Worm (Caenorhabditis elegans) whole organism, young adult: ENCODE measurements around the gene bmk-1.

Experiments used
- B0019.2 ChIP-seq: fragments of 200-800 bp; sonication (Bioruptor generic); conservative IDR thresholded peaks from 2 replicates; pipeline ENCODE4 v1.3.6; 2022; ENCODE audit warnings: missing genetic modification reagents, missing genetic modification characterization, missing compliant biosample characterization
- C17E4.6 ChIP-seq: fragments of 200-800 bp; sonication (Bioruptor generic); IDR thresholded peaks from 2 replicates; pipeline ENCODE4 v1.3.6; 2022; ENCODE audit warnings: missing genetic modification reagents, missing genetic modification characterization, missing compliant biosample characterization
- F37B4.10 ChIP-seq: fragments of 200-800 bp; sonication (Bioruptor generic); IDR thresholded peaks from 2 replicates; pipeline ENCODE4 v1.3.6; 2022; ENCODE audit warnings: missing genetic modification characterization, missing compliant biosample characterization
- F49E8.2 ChIP-seq: sonication (generic microtip); optimal IDR thresholded peaks from 3 replicates; lab custom pipeline; 2017; ENCODE audit warnings: missing genetic modification characterization, mild to moderate bottlenecking, missing compliant biosample characterization, antibody characterized with exemption, moderate library complexity; ENCODE audit not compliant: insufficient read depth
- F55B11.4 ChIP-seq: sonication (generic microtip); optimal IDR thresholded peaks from 2 replicates; lab custom pipeline; 2016; ENCODE audit warnings: missing compliant biosample characterization, missing genetic modification characterization, borderline replicate concordance; ENCODE audit not compliant: insufficient read depth
- F57A8.1 ChIP-seq: fragments of 200-800 bp; sonication (Bioruptor generic); optimal IDR thresholded peaks from 2 replicates; lab custom pipeline; 2018; ENCODE audit warnings: mild to moderate bottlenecking, missing genetic modification characterization, moderate library complexity, missing compliant biosample characterization
- F57C9.4 ChIP-seq: sonication (generic microtip); optimal IDR thresholded peaks from 2 replicates; lab custom pipeline; 2017; ENCODE audit warnings: mild to moderate bottlenecking, missing genetic modification characterization, missing compliant biosample characterization
- K11D2.4 ChIP-seq: fragments of 200-800 bp; sonication (Bioruptor generic); IDR thresholded peaks from 2 replicates; pipeline ENCODE4 v1.3.6; 2022; ENCODE audit warnings: missing genetic modification reagents, missing genetic modification characterization, missing compliant biosample characterization
- T07F8.4 ChIP-seq: sonication (generic microtip); optimal IDR thresholded peaks from 2 replicates; lab custom pipeline; 2016; ENCODE audit warnings: mild to moderate bottlenecking, missing genetic modification characterization, moderate library complexity, missing compliant biosample characterization
- Y53F4B.3 ChIP-seq: fragments of 200-800 bp; sonication (Bioruptor generic); IDR thresholded peaks from 2 replicates; pipeline ENCODE4 v1.3.6; 2022; ENCODE audit warnings: missing genetic modification reagents, missing genetic modification characterization, missing compliant biosample characterization
- ama-1 ChIP-seq, 3 experiments: fragments of 150-350 bp in 1 of 3; sonication (generic microtip) in 2 of 3; optimal IDR thresholded peaks; 2 replicates each; lab custom pipeline; 2014 to 2018; ENCODE audit warnings: missing biosample characterization in 2 of 3, missing genetic modification characterization in 2 of 3, missing genetic modification reagents in 2 of 3
- bed-1 ChIP-seq: fragments of 200-800 bp; sonication (Bioruptor generic); IDR thresholded peaks from 2 replicates; pipeline ENCODE4 v1.3.6; 2022; ENCODE audit warnings: missing genetic modification reagents, missing genetic modification characterization, missing compliant biosample characterization
- bed-2 ChIP-seq: fragments of 200-800 bp; sonication (Bioruptor generic); IDR thresholded peaks from 2 replicates; pipeline ENCODE4 v1.3.6; 2022; ENCODE audit warnings: missing genetic modification reagents, missing genetic modification characterization, missing compliant biosample characterization
- ceh-58 ChIP-seq: fragments of 200-800 bp; sonication (Bioruptor generic); IDR thresholded peaks from 2 replicates; pipeline ENCODE4 v1.3.6; 2022; ENCODE audit warnings: missing genetic modification characterization, missing compliant biosample characterization
- ceh-91 ChIP-seq: fragments of 200-800 bp; sonication (Bioruptor generic); IDR thresholded peaks from 2 replicates; pipeline ENCODE4 v1.3.6; 2022; ENCODE audit warnings: missing genetic modification reagents, missing genetic modification characterization, missing compliant biosample characterization
- die-1 ChIP-seq: sonication (generic microtip); optimal IDR thresholded peaks from 2 replicates; lab custom pipeline; 2016; ENCODE audit warnings: missing genotype, mild to moderate bottlenecking, missing genetic modification characterization, missing compliant biosample characterization
- egrh-3 ChIP-seq: fragments of 200-800 bp; sonication (Bioruptor generic); IDR thresholded peaks from 2 replicates; pipeline ENCODE4 v1.3.6; 2022; ENCODE audit warnings: missing genetic modification reagents, missing genetic modification characterization, missing compliant biosample characterization
- hlh-12 ChIP-seq: sonication (generic microtip); optimal IDR thresholded peaks from 2 replicates; lab custom pipeline; 2016; ENCODE audit warnings: missing genetic modification characterization, missing compliant biosample characterization
- hlh-26 ChIP-seq: fragments of 200-800 bp; sonication (Bioruptor generic); conservative IDR thresholded peaks from 2 replicates; pipeline ENCODE4 v1.3.6; 2022; ENCODE audit warnings: missing genetic modification reagents, missing genetic modification characterization, missing compliant biosample characterization
- lag-1 ChIP-seq: fragments of 200-800 bp; sonication (Bioruptor generic); IDR thresholded peaks from 2 replicates; pipeline ENCODE4 v1.3.6; 2022; ENCODE audit warnings: missing genetic modification reagents, missing genetic modification characterization, missing compliant biosample characterization
- lin-54 ChIP-seq: fragments of 200-800 bp; sonication (Bioruptor generic); optimal IDR thresholded peaks from 2 replicates; lab custom pipeline; 2018; ENCODE audit warnings: mild to moderate bottlenecking, missing genetic modification characterization, missing compliant biosample characterization
- lir-1 ChIP-seq: fragments of 200-800 bp; sonication (Bioruptor generic); conservative IDR thresholded peaks from 2 replicates; pipeline ENCODE4 v1.3.6; 2022; ENCODE audit warnings: missing genetic modification reagents, missing genetic modification characterization, missing compliant biosample characterization
- nhr-80 ChIP-seq: sonication (generic microtip); optimal IDR thresholded peaks from 2 replicates; lab custom pipeline; 2016; ENCODE audit warnings: missing genetic modification characterization, missing compliant biosample characterization
- pbrm-1 ChIP-seq: fragments of 200-800 bp; sonication (Bioruptor generic); IDR thresholded peaks from 2 replicates; pipeline ENCODE4 v1.3.6; 2022; ENCODE audit warnings: missing genetic modification reagents, missing genetic modification characterization, missing compliant biosample characterization
- rcor-1 ChIP-seq: fragments of 200-800 bp; sonication (Bioruptor generic); IDR thresholded peaks from 2 replicates; pipeline ENCODE4 v1.3.6; 2022; ENCODE audit warnings: missing genetic modification reagents, missing genetic modification characterization, missing compliant biosample characterization
- rpc-1 ChIP-seq, 2 experiments: fragments of 150-350 bp in 1 of 2; sonication (generic microtip) in 1 of 2; optimal IDR thresholded peaks; 2 replicates each; lab custom pipeline; 2014 to 2018; ENCODE audit warnings: missing biosample characterization in 1 of 2, missing genetic modification characterization in 1 of 2, missing genetic modification reagents in 1 of 2, missing genotype in 1 of 2
- snpc-1.1 ChIP-seq: sonication (generic microtip); optimal IDR thresholded peaks from 2 replicates; lab custom pipeline; 2017; ENCODE audit warnings: missing genetic modification characterization, mild to moderate bottlenecking, missing compliant biosample characterization, antibody characterized with exemption, moderate library complexity, missing genotype, missing genetic modification reagents; ENCODE audit not compliant: insufficient read depth
- tbx-9 ChIP-seq: sonication (generic microtip); optimal IDR thresholded peaks from 2 replicates; lab custom pipeline; 2016; ENCODE audit warnings: borderline replicate concordance, missing genetic modification characterization, inconsistent platforms, missing compliant biosample characterization

The bmk-1 gene

ce11 chrV:14481401-14481800 lies 24.6 kb upstream of the bmk-1 start, which contains the start of gene R02D5.7:
TSS of gene R02D5.7 (minus strand) at chrV:14481501.
- TF ChIP-seq Y53F4B.3 (GFP tag; lab: Robert Waterston, UW) (no peak), nhr-80 (tag; lab: Kevin White, UChicago) (peak; percentile 20)
- TF ChIP-seq, all 124 proteins: peak for 1

- no peak for TF ChIP-seq F55B11.4 (tag; lab: Kevin White, UChicago)
- TF ChIP-seq F37B4.10 (GFP tag; lab: Robert Waterston, UW): no peak
- TF ChIP-seq lir-1 (GFP tag; lab: Robert Waterston, UW): no peak
- TF ChIP-seq ceh-58 (GFP tag; lab: Robert Waterston, UW): no peak
- peak; percentile 51; the same call in 1 of the 2 replicates for TF ChIP-seq egrh-3 (GFP tag; lab: Robert Waterston, UW)
Measured at ce11 chrV:14480533-14480932, 23.7 kb upstream of the bmk-1 start.

ce11 chrV:14478979-14479378 lies 22.2 kb upstream of the bmk-1 start, which contains the start of gene clec-55:
TSS of gene clec-55 (plus strand) at chrV:14479279.
- no peak for TF ChIP-seq bed-2 (GFP tag; lab: Robert Waterston, UW)
- TF ChIP-seq F49E8.2: no peak
- TF ChIP-seq ceh-58 (GFP tag; lab: Robert Waterston, UW): no peak
- TF ChIP-seq C17E4.6 (GFP tag; lab: Robert Waterston, UW): no peak
- no peak for TF ChIP-seq rpc-1 (optimal IDR thresholded peaks at IDR 0.05; lab: Kevin White, UChicago)
- TF ChIP-seq rpc-1 (tag; optimal IDR thresholded peaks at IDR 0.05; lab: Kevin White, UChicago): no peak
- TF ChIP-seq bed-1: no peak
- TF ChIP-seq F57C9.4: no peak

ce11 chrV:14476680-14477079 lies 19.9 kb upstream of the bmk-1 start, which contains the start of gene clec-54:
TSS of gene clec-54 (plus strand) at chrV:14476903.
- TF ChIP-seq nhr-80 (tag; lab: Kevin White, UChicago) (peak; percentile 35), F57A8.1 (no peak), lag-1 (GFP tag; lab: Robert Waterston, UW) (no peak)
- TF ChIP-seq, all 124 proteins: peak for 1

- TF ChIP-seq nhr-80 (tag; lab: Kevin White, UChicago) (peak; percentile 24), lin-54 (no peak)
- TF ChIP-seq, all 124 proteins: peak for 1
Measured at ce11 chrV:14474099-14474498, 17.3 kb upstream of the bmk-1 start, which contains the start of gene clec-56. TSS of gene clec-56 (plus strand) at chrV:14474399.

- no peak for TF ChIP-seq ama-1 (optimal IDR thresholded peaks at IDR 0.05; lab: Kevin White, UChicago)
- no peak for TF ChIP-seq ama-1 (GFP tag; optimal IDR thresholded peaks at IDR 0.05; lab: Kevin White, UChicago)
- TF ChIP-seq die-1 (tag; lab: Kevin White, UChicago): no peak
- no peak for TF ChIP-seq snpc-1.1
- no peak for TF ChIP-seq hlh-12 (tag; lab: Kevin White, UChicago)
- no peak for TF ChIP-seq hlh-26 (GFP tag; lab: Robert Waterston, UW)
- TF ChIP-seq B0019.2 (GFP tag; lab: Robert Waterston, UW): no peak
- TF ChIP-seq rcor-1 (GFP tag; lab: Robert Waterston, UW): no peak
- TF ChIP-seq, all 124 proteins: peak for 0
Measured at ce11 chrV:14472229-14472628, 15.4 kb upstream of the bmk-1 start, which contains the start of gene clec-227. TSS of gene clec-227 (plus strand) at chrV:14472529.

ce11 chrV:14468931-14469330 lies 12.1 kb upstream of the bmk-1 start, which contains the start of gene clec-57:
TSS of gene clec-57 (plus strand) at chrV:14469231.
- TF ChIP-seq ceh-91 (GFP tag; lab: Robert Waterston, UW): no peak
- no peak for TF ChIP-seq K11D2.4 (GFP tag; lab: Robert Waterston, UW)
- no peak for TF ChIP-seq tbx-9
- no peak for TF ChIP-seq T07F8.4 (tag; lab: Kevin White, UChicago)
- no peak for TF ChIP-seq pbrm-1 (GFP tag; lab: Robert Waterston, UW)
